Fruit fly (Drosophila melanogaster): ENCODE results near the gene tgy.
A peak's percentile ranks its signal among the peaks of the same experiment; 100 is the strongest.

The tgy gene

DNA sequence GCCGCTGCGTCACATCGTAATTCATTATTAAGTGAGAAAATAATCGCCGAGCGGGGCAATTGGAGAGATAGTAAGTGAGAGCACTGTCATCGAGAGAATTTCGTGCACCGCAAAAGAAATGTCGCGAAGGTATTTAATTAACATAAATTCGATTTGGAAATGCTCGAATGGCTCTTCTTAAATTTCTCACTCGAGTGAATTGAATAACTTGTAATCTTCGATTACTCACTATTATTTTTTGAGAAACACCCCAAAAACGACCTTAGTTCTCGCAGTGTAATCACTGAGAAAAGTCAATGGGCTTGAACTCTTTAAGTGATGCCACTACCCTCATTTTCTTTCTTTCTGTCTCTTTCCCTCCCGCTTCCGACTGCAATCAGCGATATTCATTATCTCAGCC is 27.9 kb upstream of the tgy start (continued):
- no peak for TF ChIP-seq Hey (tag; optimal IDR thresholded peaks at IDR 0.05)
- peak; percentile 55 for TF ChIP-seq pho (GFP tag; optimal IDR thresholded peaks at IDR 0.05)
- peak; percentile 72 for TF ChIP-seq CG10462 (GFP tag; optimal IDR thresholded peaks at IDR 0.05)
- peak; percentile 67 for TF ChIP-seq CG12659 (GFP tag; optimal IDR thresholded peaks at IDR 0.05)
- TF ChIP-seq sr (GFP tag; IDR thresholded peaks at IDR 0.05), result no peak
- TF ChIP-seq CG4328 (GFP tag; optimal IDR thresholded peaks at IDR 0.05), result peak; percentile 1
- TF ChIP-seq Ptx1 (GFP tag; IDR thresholded peaks at IDR 0.05), result peak; percentile 71
- peak; percentile 41 for TF ChIP-seq CG4617 (GFP tag; optimal IDR thresholded peaks at IDR 0.05; ENCODE audit: borderline replicate concordance)
- TF ChIP-seq Dip3 (GFP tag; optimal IDR thresholded peaks at IDR 0.05), result peak; percentile 31
- peak; percentile 65; the same call in 2 of the 3 replicates for TF ChIP-seq CG7357 (GFP tag; IDR thresholded peaks at IDR 0.05)
- no peak for TF ChIP-seq br (optimal IDR thresholded peaks at IDR 0.05)
- TF ChIP-seq BtbVII (GFP tag; optimal IDR thresholded peaks at IDR 0.05), result no peak
- peak; percentile 85 to 96 for TF ChIP-seq bsh (GFP tag; optimal IDR thresholded peaks at IDR 0.05)
- TF ChIP-seq CG34376 (GFP tag; optimal IDR thresholded peaks at IDR 0.05), result no peak
- peak; percentile 84 for TF ChIP-seq Asciz (GFP tag; optimal IDR thresholded peaks at IDR 0.05)
- peak; percentile 78 for TF ChIP-seq Rx (GFP tag; IDR thresholded peaks at IDR 0.05)
- TF ChIP-seq Dref (GFP tag; IDR thresholded peaks at IDR 0.05), result no peak
- TF ChIP-seq vvl (GFP tag; IDR thresholded peaks at IDR 0.05), result peak; percentile 95
- no peak for TF ChIP-seq Poxn (GFP tag; IDR thresholded peaks at IDR 0.05)
- TF ChIP-seq aop (GFP tag; IDR thresholded peaks at IDR 0.05), result peak; percentile 57; the same call in 1 of the 2 replicates
- TF ChIP-seq CG7786 (GFP tag; optimal IDR thresholded peaks at IDR 0.05), result peak; percentile 88
- peak; percentile 91 for TF ChIP-seq CG7839 (tag; optimal IDR thresholded peaks at IDR 0.05)
- TF ChIP-seq repo (GFP tag; optimal IDR thresholded peaks at IDR 0.05), result peak; percentile 79
- peak; percentile 49 for TF ChIP-seq caup (GFP tag; optimal IDR thresholded peaks at IDR 0.05; ENCODE audit: severe bottlenecking)
- TF ChIP-seq shn (GFP tag; optimal IDR thresholded peaks at IDR 0.05), result peak; percentile 71
- peak; percentile 63 for TF ChIP-seq odd (GFP tag; optimal IDR thresholded peaks at IDR 0.05)
- peak; percentile 77 for TF ChIP-seq CG13123 (GFP tag; optimal IDR thresholded peaks at IDR 0.05)
- peak; percentile 90 for TF ChIP-seq unpg (GFP tag; optimal IDR thresholded peaks at IDR 0.05)
- TF ChIP-seq CG17186 (GFP tag; optimal IDR thresholded peaks at IDR 0.05), result peak; percentile 67
- TF ChIP-seq chinmo (GFP tag; IDR thresholded peaks at IDR 0.05; ENCODE audit: partially characterized antibody), result no peak
- peak; percentile 83 for TF ChIP-seq CHES-1-like (GFP tag; optimal IDR thresholded peaks at IDR 0.05)
- peak; percentile 59 for TF ChIP-seq CG31365 (tag; optimal IDR thresholded peaks at IDR 0.05)
- no peak for TF ChIP-seq tna (GFP tag; IDR thresholded peaks at IDR 0.05; ENCODE audit: partially characterized antibody)
- TF ChIP-seq CG5245 (GFP tag; optimal IDR thresholded peaks at IDR 0.05), result peak; percentile 91
- peak; percentile 65 for TF ChIP-seq CG18476 (GFP tag; optimal IDR thresholded peaks at IDR 0.05)
- TF ChIP-seq dysf (GFP tag; IDR thresholded peaks at IDR 0.05), result peak; percentile 76; the same call in 2 of the 3 replicates
- TF ChIP-seq Dek (tag; optimal IDR thresholded peaks at IDR 0.05), result peak; percentile 31
- TF ChIP-seq CG16863 (GFP tag; optimal IDR thresholded peaks at IDR 0.05), result peak; percentile 89
- peak; percentile 83 for TF ChIP-seq nerfin-1 (tag; optimal IDR thresholded peaks at IDR 0.05)
- TF ChIP-seq mirr (GFP tag; optimal IDR thresholded peaks at IDR 0.05), result no peak
- TF ChIP-seq ab (GFP tag; optimal IDR thresholded peaks at IDR 0.05), result peak; percentile 67
- TF ChIP-seq pum (GFP tag; optimal IDR thresholded peaks at IDR 0.05), result peak; percentile 87
- TF ChIP-seq CG11696 (GFP tag; IDR thresholded peaks at IDR 0.05), result no peak
- TF ChIP-seq NC2β (GFP tag; optimal IDR thresholded peaks at IDR 0.05), result peak; percentile 90
- TF ChIP-seq Fer2 (tag; optimal IDR thresholded peaks at IDR 0.05), result no peak
- TF ChIP-seq tin (GFP tag; optimal IDR thresholded peaks at IDR 0.05), result peak; percentile 91
- peak; percentile 8 for TF ChIP-seq CG12299 (tag; optimal IDR thresholded peaks at IDR 0.05)
- TF ChIP-seq CG13424 (tag; optimal IDR thresholded peaks at IDR 0.05), result peak; percentile 86
- TF ChIP-seq CG17361 (GFP tag; IDR thresholded peaks at IDR 0.05), result peak; percentile 91
- peak; percentile 53 for TF ChIP-seq CG12071 (GFP tag; optimal IDR thresholded peaks at IDR 0.05)
- TF ChIP-seq CG43689 (GFP tag; IDR thresholded peaks at IDR 0.05), result no peak
